Fruit fly (Drosophila melanogaster): Measurements from ENCODE around the gene Rab11.
A peak's percentile ranks its signal among the peaks of the same experiment; 100 is the strongest.

Rab11 gene

DNA sequence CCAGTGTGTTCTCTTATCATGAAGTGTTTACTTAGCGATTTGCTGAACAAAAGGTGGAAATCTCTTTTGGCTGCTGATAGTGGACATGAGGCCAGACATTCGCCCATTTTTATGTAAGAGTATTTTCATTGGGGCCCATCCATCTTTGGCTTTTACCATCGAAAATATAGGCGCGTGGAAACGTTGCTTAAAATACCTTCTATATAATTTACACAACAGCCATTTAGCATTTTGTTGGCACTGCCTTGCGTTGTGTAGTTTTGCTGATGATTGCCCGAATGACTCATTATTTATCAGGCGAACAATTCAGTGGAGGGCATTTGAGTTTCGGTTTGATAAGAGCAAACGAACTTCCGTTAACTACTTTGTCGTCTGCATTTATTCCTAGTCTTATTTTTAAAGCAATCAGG lies 50.4 kb downstream of the Rab11 start (continued):
- TF ChIP-seq CG15514 (GFP tag; optimal IDR thresholded peaks at IDR 0.05) (peak; percentile 27), Trl (optimal IDR thresholded peaks at IDR 0.05) (no peak), Trl (GFP tag; optimal IDR thresholded peaks at IDR 0.05) (no peak), CG2202 (tag; optimal IDR thresholded peaks at IDR 0.05) (no peak), MESR4 (GFP tag; optimal IDR thresholded peaks at IDR 0.05) (no peak), C15 (GFP tag; IDR thresholded peaks at IDR 0.05) (no peak), ttk (GFP tag; IDR thresholded peaks at IDR 0.05) (no peak), Hr78 (GFP tag; optimal IDR thresholded peaks at IDR 0.05) (no peak), CG17385 (GFP tag; optimal IDR thresholded peaks at IDR 0.05) (peak; percentile 41), CG31365 (tag; optimal IDR thresholded peaks at IDR 0.05) (no peak), CG31441 (GFP tag; IDR thresholded peaks at IDR 0.05) (no peak), abd-A (tag; optimal IDR thresholded peaks at IDR 0.05) (no peak), mld (GFP tag; IDR thresholded peaks at IDR 0.05; ENCODE audit: partially characterized antibody) (no peak), sens (GFP tag) (peak; percentile 51), CG1024 (GFP tag; IDR thresholded peaks at IDR 0.05) (no peak), dmrt11E (tag; optimal IDR thresholded peaks at IDR 0.05) (no peak), Atf6 (GFP tag; IDR thresholded peaks at IDR 0.05) (peak; percentile 56), dati (GFP tag; IDR thresholded peaks at IDR 0.05) (no peak), Ets97D (GFP tag; optimal IDR thresholded peaks at IDR 0.05) (no peak), CG10321 (GFP tag; IDR thresholded peaks at IDR 0.05) (no peak), CG11723 (GFP tag; optimal IDR thresholded peaks at IDR 0.05) (no peak), ase (GFP tag; IDR thresholded peaks at IDR 0.05) (no peak), salm (tag; optimal IDR thresholded peaks at IDR 0.05) (no peak), CG10431 (GFP tag; optimal IDR thresholded peaks at IDR 0.05) (no peak), tx (GFP tag; optimal IDR thresholded peaks at IDR 0.05) (no peak), pan (optimal IDR thresholded peaks at IDR 0.05) (no peak), pan (GFP tag; optimal IDR thresholded peaks at IDR 0.05 in 1 of 2, IDR thresholded peaks at IDR 0.05 in 1 of 2) (peak in 1 of 2 experiments; percentile 45), CG6765 (GFP tag; optimal IDR thresholded peaks at IDR 0.05) (no peak), Poxn (GFP tag; IDR thresholded peaks at IDR 0.05) (0 out of 2 replicates have a peak, but pooled peaks have one; percentile 14), Six4 (GFP tag; optimal IDR thresholded peaks at IDR 0.05) (no peak), CG2875 (GFP tag; optimal IDR thresholded peaks at IDR 0.05) (no peak), CG8765 (GFP tag; IDR thresholded peaks at IDR 0.05) (no peak), Doc2 (GFP tag; IDR thresholded peaks at IDR 0.05) (no peak), CG10147 (GFP tag; optimal IDR thresholded peaks at IDR 0.05) (peak; percentile 8), h (optimal IDR thresholded peaks at IDR 0.05) (no peak), HLH3B (GFP tag; IDR thresholded peaks at IDR 0.05) (no peak), Opbp (GFP tag; IDR thresholded peaks at IDR 0.05; ENCODE audit: partially characterized antibody) (no peak), eve (GFP tag; optimal IDR thresholded peaks at IDR 0.05) (peak in 1 of 2 experiments; percentile 33), Lim3 (GFP tag; IDR thresholded peaks at IDR 0.05) (0 out of 2 replicates have a peak, but pooled peaks have one; percentile 42), emc (GFP tag; optimal IDR thresholded peaks at IDR 0.05) (no peak), z (GFP tag; IDR thresholded peaks at IDR 0.05) (no peak), Dfd (GFP tag; optimal IDR thresholded peaks at IDR 0.05) (no peak), Lpt (GFP tag; optimal IDR thresholded peaks at IDR 0.05) (no peak), lola (GFP tag; optimal IDR thresholded peaks at IDR 0.05) (no peak)

All from whole organism, embryonic.